Worm (Caenorhabditis elegans) whole organism, early embryonic: ENCODE results near the gene cpi-1.
A peak's percentile ranks its signal among the peaks of the same experiment; 100 is the strongest.

ENCODE experiments used
- B0310.2 ChIP-seq: sonication (generic microtip); optimal IDR thresholded peaks from 2 replicates; lab custom pipeline; 2016; ENCODE audit warnings: mild to moderate bottlenecking, missing genetic modification characterization, missing compliant biosample characterization
- F13C5.2 ChIP-seq: sonication (generic microtip); optimal IDR thresholded peaks from 2 replicates; lab custom pipeline; 2017; ENCODE audit warnings: mild to moderate bottlenecking, missing genetic modification characterization, inconsistent platforms, missing compliant biosample characterization
- aly-1 ChIP-seq: sonication (generic microtip); optimal IDR thresholded peaks from 2 replicates; lab custom pipeline; 2016; ENCODE audit warnings: missing genetic modification characterization, missing compliant biosample characterization
- ama-1 ChIP-seq: fragments of 150-350 bp; optimal IDR thresholded peaks from 2 replicates; lab custom pipeline; 2014
- ceh-13 ChIP-seq: fragments of 200-800 bp; sonication (Bioruptor generic); optimal IDR thresholded peaks from 2 replicates; lab custom pipeline; 2018; ENCODE audit warnings: mild to moderate bottlenecking, missing genetic modification characterization, missing compliant biosample characterization
- ceh-36 ChIP-seq: sonication (generic microtip); optimal IDR thresholded peaks from 2 replicates; lab custom pipeline; 2016; ENCODE audit warnings: missing genetic modification characterization, inconsistent platforms, missing compliant biosample characterization
- ets-7 ChIP-seq: sonication (generic microtip); optimal IDR thresholded peaks from 2 replicates; lab custom pipeline; 2016; ENCODE audit warnings: missing genotype, missing genetic modification characterization, missing compliant biosample characterization
- flt-1 ChIP-seq: fragments of 200-800 bp; sonication (Bioruptor generic); IDR thresholded peaks from 2 replicates; pipeline ENCODE4 v1.3.6; 2022; ENCODE audit warnings: missing genetic modification characterization, missing compliant biosample characterization
- hmbx-1 ChIP-seq: sonication (generic microtip); optimal IDR thresholded peaks from 2 replicates; lab custom pipeline; 2016; ENCODE audit warnings: mild to moderate bottlenecking, missing genetic modification characterization, missing compliant biosample characterization
- hmg-4 ChIP-seq: fragments of 200-800 bp; sonication (Bioruptor generic); optimal IDR thresholded peaks from 2 replicates; lab custom pipeline; 2018; ENCODE audit warnings: mild to moderate bottlenecking, missing genetic modification characterization, missing compliant biosample characterization
- hnd-1 ChIP-seq: sonication (generic microtip); optimal IDR thresholded peaks from 2 replicates; lab custom pipeline; 2016; ENCODE audit warnings: missing genetic modification characterization, missing compliant biosample characterization
- pes-1 ChIP-seq: fragments of 200-800 bp; sonication (Bioruptor generic); IDR thresholded peaks from 2 replicates; pipeline ENCODE4 v1.3.6; 2022; ENCODE audit warnings: missing genetic modification reagents, missing genetic modification characterization, missing compliant biosample characterization
- scrt-1 ChIP-seq: fragments of 200-800 bp; sonication (Bioruptor generic); IDR thresholded peaks from 2 replicates; pipeline ENCODE4 v1.3.6; 2022; ENCODE audit warnings: missing genetic modification characterization, missing compliant biosample characterization
- sea-1 ChIP-seq: fragments of 200-800 bp; sonication (Bioruptor generic); conservative IDR thresholded peaks from 2 replicates; pipeline ENCODE4 v1.3.6; 2022; ENCODE audit warnings: missing genetic modification characterization, missing compliant biosample characterization
- tbx-11 ChIP-seq: fragments of 200-800 bp; sonication (Bioruptor generic); IDR thresholded peaks from 2 replicates; pipeline ENCODE4 v1.3.6; 2022; ENCODE audit warnings: missing genetic modification characterization, missing compliant biosample characterization
- tbx-37 ChIP-seq: fragments of 200-800 bp; sonication (Bioruptor generic); conservative IDR thresholded peaks from 2 replicates; pipeline ENCODE4 v1.3.6; 2022; ENCODE audit warnings: missing genetic modification reagents, missing genetic modification characterization, missing compliant biosample characterization
- tra-4 ChIP-seq: sonication (generic microtip); optimal IDR thresholded peaks from 2 replicates; lab custom pipeline; 2017; ENCODE audit warnings: missing genetic modification characterization, missing compliant biosample characterization

The cpi-1 gene

ce11 chrIV:6108665-6109064, 15.2 kb upstream of the cpi-1 start:
- TF ChIP-seq tbx-37 (no peak), aly-1 (no peak), F13C5.2 (tag; lab: Kevin White, UChicago) (no peak), flt-1 (GFP tag; lab: Robert Waterston, UW) (no peak), pes-1 (GFP tag; lab: Robert Waterston, UW) (no peak), ceh-36 (tag; lab: Kevin White, UChicago) (no peak), ets-7 (tag; lab: Kevin White, UChicago) (no peak), ceh-13 (GFP tag; lab: Kevin White, UChicago) (no peak), B0310.2 (no peak), hmg-4 (GFP tag; lab: Kevin White, UChicago) (no peak), tra-4 (tag; lab: Kevin White, UChicago) (no peak), tbx-11 (GFP tag; lab: Robert Waterston, UW) (no peak), hnd-1 (tag; lab: Kevin White, UChicago) (no peak), scrt-1 (GFP tag; lab: Robert Waterston, UW) (no peak), ama-1 (no peak), hmbx-1 (tag; lab: Kevin White, UChicago) (no peak)

ce11 chrIV:6104446-6104845, 11.0 kb upstream of the cpi-1 start:
- TF ChIP-seq tbx-11 (GFP tag; lab: Robert Waterston, UW): no peak
- TF ChIP-seq ama-1: no peak
- no peak for TF ChIP-seq hmbx-1 (tag; lab: Kevin White, UChicago)
- no peak for TF ChIP-seq F13C5.2 (tag; lab: Kevin White, UChicago)

DNA sequence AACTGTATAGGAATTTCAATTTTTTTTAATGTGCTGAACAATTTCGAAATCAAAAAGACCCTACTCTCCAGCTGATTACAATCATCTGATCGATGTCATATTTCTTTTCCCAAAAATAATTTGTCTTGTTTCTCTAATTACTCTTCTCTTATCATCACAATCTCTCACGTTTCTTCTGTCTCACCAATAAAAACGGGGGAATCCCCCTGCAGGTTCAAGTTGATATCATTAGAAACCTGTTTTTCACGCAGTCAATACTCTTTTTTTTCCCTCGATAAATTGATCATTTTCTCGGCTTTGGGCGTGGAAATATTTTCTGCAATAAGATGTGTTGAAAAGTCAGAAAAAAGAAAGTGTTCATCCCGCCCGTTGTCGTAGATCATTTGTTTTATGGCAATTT, 6.3 kb upstream of the cpi-1 start:
- no peak for TF ChIP-seq B0310.2
- TF ChIP-seq tra-4 (tag; lab: Kevin White, UChicago): no peak
- TF ChIP-seq flt-1 (GFP tag; lab: Robert Waterston, UW): no peak
- TF ChIP-seq hmg-4 (GFP tag; lab: Kevin White, UChicago): no peak
- TF ChIP-seq sea-1: no peak

ce11 chrIV:6097040-6097928, 3.8 kb upstream of the cpi-1 start:
- no peak for TF ChIP-seq flt-1 (GFP tag; lab: Robert Waterston, UW)
- TF ChIP-seq ceh-36 (tag; lab: Kevin White, UChicago): peak; percentile 21
- TF ChIP-seq aly-1: no peak
- no peak for TF ChIP-seq B0310.2
- TF ChIP-seq F13C5.2 (tag; lab: Kevin White, UChicago): peak; percentile 46
- TF ChIP-seq ets-7 (tag; lab: Kevin White, UChicago): no peak
- TF ChIP-seq sea-1: no peak
- TF ChIP-seq hmg-4 (GFP tag; lab: Kevin White, UChicago): peak; percentile 72
- TF ChIP-seq hnd-1 (tag; lab: Kevin White, UChicago): no peak
- TF ChIP-seq ceh-13 (GFP tag; lab: Kevin White, UChicago): no peak
- TF ChIP-seq hmbx-1 (tag; lab: Kevin White, UChicago): no peak
- TF ChIP-seq tbx-11 (GFP tag; lab: Robert Waterston, UW): no peak
- no peak for TF ChIP-seq tbx-37
- no peak for TF ChIP-seq pes-1 (GFP tag; lab: Robert Waterston, UW)

DNA sequence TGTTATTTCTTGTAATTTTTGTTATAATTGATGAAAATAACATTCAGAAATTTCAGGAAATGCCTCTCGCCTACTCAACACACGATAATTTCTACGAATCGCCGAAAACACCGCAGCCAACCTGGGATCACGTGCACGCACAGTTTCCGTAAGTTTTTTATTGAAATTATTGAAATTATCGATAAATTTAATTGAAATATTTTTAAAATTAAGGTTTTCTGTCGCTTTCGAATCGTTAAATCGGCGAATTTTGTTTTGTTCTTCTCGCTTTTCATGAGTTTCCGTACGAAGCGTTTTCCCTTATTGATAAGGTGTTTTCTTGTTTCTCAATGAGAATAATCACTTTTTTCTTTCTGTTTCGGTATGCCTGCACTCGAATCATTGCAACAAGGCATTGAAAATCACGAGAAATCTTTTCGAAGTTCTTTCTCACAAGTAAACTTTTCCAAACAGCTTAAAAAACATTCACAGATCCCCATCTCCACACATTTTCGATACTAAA, 1.9 kb upstream of the cpi-1 start, which contains the start of gene lag-1:
Gene lag-1, plus strand, starts transcription at position 51 of the 502 bp plus-strand sequence.
- TF ChIP-seq ceh-13 (GFP tag; lab: Kevin White, UChicago) (no peak), tbx-37 (no peak), tra-4 (tag; lab: Kevin White, UChicago) (no peak), F13C5.2 (tag; lab: Kevin White, UChicago) (no peak), sea-1 (no peak), ama-1 (no peak), pes-1 (GFP tag; lab: Robert Waterston, UW) (no peak), tbx-11 (GFP tag; lab: Robert Waterston, UW) (no peak), ceh-36 (tag; lab: Kevin White, UChicago) (no peak), ets-7 (tag; lab: Kevin White, UChicago) (no peak), B0310.2 (no peak), flt-1 (GFP tag; lab: Robert Waterston, UW) (no peak), scrt-1 (GFP tag; lab: Robert Waterston, UW) (no peak), aly-1 (no peak), hnd-1 (tag; lab: Kevin White, UChicago) (no peak), hmbx-1 (tag; lab: Kevin White, UChicago) (no peak)

- TF ChIP-seq sea-1 (no peak), tra-4 (tag; lab: Kevin White, UChicago) (no peak), ceh-36 (tag; lab: Kevin White, UChicago) (no peak), tbx-37 (no peak)
These were observed 781 bp upstream of the cpi-1 start for ce11 chrIV:6094315-6094606.

DNA sequence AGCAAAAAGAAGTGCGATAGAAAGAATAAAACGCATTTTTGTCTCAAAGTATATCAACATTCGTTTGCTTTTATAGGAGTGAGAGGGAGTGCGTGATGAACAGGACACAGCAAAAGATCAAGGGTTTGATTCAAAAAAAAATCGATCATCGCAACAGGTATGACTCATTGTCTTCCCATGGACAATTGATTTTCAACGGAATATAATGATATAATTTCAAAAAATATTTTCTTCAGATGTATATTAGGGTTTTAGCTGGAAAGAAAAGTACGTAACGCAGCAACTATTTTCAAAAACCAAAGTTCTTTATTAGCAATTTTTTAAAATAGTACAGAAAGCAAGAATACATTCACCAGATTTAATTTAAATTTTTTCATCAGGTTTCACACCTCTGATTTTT, 1.2 kb downstream of the cpi-1 start, which contains the start of gene K08B4.7:
Gene K08B4.7, minus strand, starts transcription at position 101 of the 400 bp plus-strand sequence.
- TF ChIP-seq flt-1 (GFP tag; lab: Robert Waterston, UW) (no peak), scrt-1 (GFP tag; lab: Robert Waterston, UW) (no peak), tbx-37 (no peak), ama-1 (no peak), tbx-11 (GFP tag; lab: Robert Waterston, UW) (no peak), ceh-36 (tag; lab: Kevin White, UChicago) (no peak), aly-1 (no peak), hmbx-1 (tag; lab: Kevin White, UChicago) (no peak), tra-4 (tag; lab: Kevin White, UChicago) (no peak), pes-1 (GFP tag; lab: Robert Waterston, UW) (no peak)
